Worm (Caenorhabditis elegans): ENCODE measurements around the gene ucr-1.

DNA sequence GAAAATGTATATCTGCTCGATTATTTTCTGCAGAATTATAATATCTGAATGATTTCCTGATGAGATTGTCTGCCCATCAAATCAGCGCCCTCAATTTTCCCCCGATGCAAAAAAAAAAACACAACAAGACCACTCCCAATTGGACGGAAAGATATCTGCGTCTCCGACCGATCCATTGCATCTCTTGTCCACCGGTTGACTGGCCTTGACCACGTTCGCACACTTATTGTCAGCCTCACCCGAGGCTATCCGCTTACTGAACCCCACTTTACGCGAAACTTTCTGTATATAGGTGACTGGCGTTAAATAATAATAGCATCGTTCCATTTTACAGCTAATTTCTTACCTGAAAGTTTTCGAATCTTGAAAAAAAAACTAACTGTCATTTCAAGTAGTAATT, 2.4 kb downstream of the ucr-1 start:
- TF ChIP-seq snpc-4 (tag; optimal IDR thresholded peaks at IDR 0.05) (no peak), aly-2 (tag; optimal IDR thresholded peaks at IDR 0.05) (no peak)

Measured in whole organism, L2 larva.